Fruit fly (Drosophila melanogaster) whole organism, wandering third instar larva: ENCODE data around the gene CG43117.
A peak's percentile ranks its signal among the peaks of the same experiment; 100 is the strongest.

Experiments used
- CG9705 ChIP-seq: fragments of 200-800 bp; sonication (Bioruptor generic); optimal IDR thresholded peaks from 2 replicates; lab custom pipeline; 2018; ENCODE audit warnings: missing biosample characterization, mild to moderate bottlenecking, missing genetic modification characterization
- Dfd ChIP-seq: fragments of >200 bp; optimal IDR thresholded peaks from 2 replicates; lab custom pipeline; 2017; ENCODE audit warnings: missing biosample characterization, missing genetic modification characterization
- Sp1 ChIP-seq: fragments of 200-800 bp; sonication (Bioruptor generic); optimal IDR thresholded peaks from 3 replicates; lab custom pipeline; 2019; ENCODE audit warnings: missing biosample characterization, mild to moderate bottlenecking, missing genetic modification characterization, moderate library complexity
- Vsx2 ChIP-seq: fragments of 200-300, 225-300 bp; sonication (Bioruptor generic); optimal IDR thresholded peaks from 2 replicates; lab custom pipeline; 2018; ENCODE audit warnings: missing biosample characterization, missing genetic modification characterization; ENCODE audit not compliant: partially characterized antibody
- foxo ChIP-seq, 2 experiments: fragments of 200-800 bp; sonication (Bioruptor generic); optimal IDR thresholded peaks; 2 replicates in 1 of 2; 3 replicates in 1 of 2; lab custom pipeline; 2016 to 2017; ENCODE audit warnings: missing biosample characterization in 2 of 2, missing genetic modification characterization in 2 of 2
- psq ChIP-seq: fragments of 200-800 bp; sonication (Bioruptor generic); optimal IDR thresholded peaks from 3 replicates; lab custom pipeline; 2017; ENCODE audit warnings: missing biosample characterization, mild to moderate bottlenecking, missing genetic modification characterization, moderate library complexity
- sv ChIP-seq: fragments of 200-800 bp; sonication (Bioruptor generic); optimal IDR thresholded peaks from 3 replicates; lab custom pipeline; 2016; ENCODE audit warnings: missing biosample characterization, missing genetic modification characterization

CG43117 gene

dm6 chr3R:26503317-26503716 is 48.7 kb downstream of the CG43117 start:
- TF ChIP-seq Dfd (GFP tag; lab: Kevin White, UChicago): peak; percentile 79
- TF ChIP-seq Vsx2 (GFP tag; lab: Kevin White, UChicago): no peak
- no peak for TF ChIP-seq Sp1 (GFP tag; lab: Kevin White, UChicago)
- TF ChIP-seq sv (GFP tag; lab: Kevin White, UChicago): no peak
- no peak for TF ChIP-seq foxo (GFP tag; optimal IDR thresholded peaks at IDR 0.05; lab: Kevin White, UChicago)
- no peak for TF ChIP-seq CG9705 (GFP tag; lab: Kevin White, UChicago)
- TF ChIP-seq psq: no peak
